Worm (Caenorhabditis elegans): Measurements from ENCODE around the gene F46C5.4.

The F46C5.4 gene

DNA sequence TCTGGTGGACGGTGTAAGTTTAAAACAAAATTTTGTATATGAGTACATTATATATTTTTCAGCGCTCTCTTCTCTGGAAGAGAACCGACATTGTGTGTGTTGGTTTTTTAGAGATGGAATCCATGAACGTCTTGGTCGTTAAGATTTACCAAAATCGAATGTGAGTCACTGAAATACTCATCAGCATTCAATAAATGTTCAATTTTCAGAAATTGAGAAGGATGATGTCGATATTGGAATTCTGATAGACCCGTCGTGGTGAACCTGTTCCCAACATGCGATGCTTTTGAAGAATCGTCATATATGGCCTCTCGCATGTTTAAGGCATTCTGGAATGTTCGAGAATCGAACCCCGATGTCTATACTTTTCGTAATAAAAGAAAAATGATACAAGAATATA is 47.1 kb upstream of the F46C5.4 start:
- TF ChIP-seq ztf-22 (GFP tag; optimal IDR thresholded peaks at IDR 0.05) (no peak), ccch-3 (GFP tag; optimal IDR thresholded peaks at IDR 0.05) (no peak), ama-1 (optimal IDR thresholded peaks at IDR 0.05) (peak; percentile 53), ama-1 (GFP tag; optimal IDR thresholded peaks at IDR 0.05) (no peak), zfh-2 (GFP tag; conservative IDR thresholded peaks at IDR 0.05) (no peak), hlh-12 (tag; optimal IDR thresholded peaks at IDR 0.05) (no peak), ztf-6 (GFP tag; IDR thresholded peaks at IDR 0.05) (no peak), attf-6 (GFP tag; IDR thresholded peaks at IDR 0.05) (no peak), ztf-18 (tag; optimal IDR thresholded peaks at IDR 0.05) (no peak), lag-1 (GFP tag; IDR thresholded peaks at IDR 0.05) (no peak), F33H1.4 (GFP tag; IDR thresholded peaks at IDR 0.05) (no peak), lsl-1 (GFP tag; optimal IDR thresholded peaks at IDR 0.05) (no peak), attf-5 (GFP tag; optimal IDR thresholded peaks at IDR 0.05) (no peak), hsf-1 (GFP tag; IDR thresholded peaks at IDR 0.05) (peak; percentile 35; the same call in 1 of the 2 replicates), lsy-27 (tag; optimal IDR thresholded peaks at IDR 0.05; ENCODE audit: borderline replicate concordance, insufficient read depth) (no peak), atf-7 (tag; optimal IDR thresholded peaks at IDR 0.05) (no peak)

DNA sequence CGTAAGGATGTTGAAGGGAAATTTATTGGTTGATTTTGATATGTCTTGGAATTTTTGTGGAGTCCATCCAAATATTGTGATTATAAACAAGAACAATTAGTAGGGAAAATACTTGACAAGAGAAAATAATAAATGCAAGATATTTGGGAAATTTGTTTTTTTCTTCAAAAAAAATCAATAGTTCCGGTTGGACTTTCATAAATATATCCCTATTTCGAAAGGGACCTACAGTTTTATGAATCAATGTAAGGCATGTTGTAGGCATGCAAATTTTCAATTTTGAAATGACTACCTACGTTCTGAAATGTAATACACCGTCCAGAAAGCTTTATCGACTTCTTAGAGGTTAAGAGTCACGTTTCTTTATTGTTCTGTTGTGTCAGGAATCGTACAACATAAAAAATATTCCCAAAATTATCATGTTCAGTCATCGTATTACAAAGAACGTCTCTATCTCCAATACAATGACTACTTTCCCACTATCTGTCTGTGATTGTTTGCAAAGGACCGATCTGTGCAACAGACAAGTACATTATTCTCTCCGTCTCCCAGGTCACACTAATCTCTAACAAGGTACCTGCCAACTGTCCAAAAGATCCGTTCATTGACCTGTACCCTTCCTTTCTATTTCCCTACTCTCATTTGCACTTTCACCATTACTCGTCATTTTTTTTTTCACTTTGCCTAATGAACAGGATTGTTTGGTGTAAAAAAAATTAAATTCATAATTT is 45.9 kb upstream of the F46C5.4 start, which contains the start of gene F07H5.13:
Gene F07H5.13 (plus strand): TSS at position 730 of the 731 bp plus-strand sequence.
- TF ChIP-seq D2030.7 (GFP tag; IDR thresholded peaks at IDR 0.05) (no peak), die-1 (tag; optimal IDR thresholded peaks at IDR 0.05) (no peak), madf-10 (tag; optimal IDR thresholded peaks at IDR 0.05) (peak; percentile 33), ceh-58 (GFP tag; IDR thresholded peaks at IDR 0.05) (no peak), unc-130 (GFP tag; optimal IDR thresholded peaks at IDR 0.05) (no peak), ekl-4 (GFP tag; IDR thresholded peaks at IDR 0.05) (0 out of 2 replicates have a peak, but pooled peaks have one; percentile 34), athp-1 (tag; optimal IDR thresholded peaks at IDR 0.05) (no peak), nfya-1 (tag; optimal IDR thresholded peaks at IDR 0.05; ENCODE audit: borderline replicate concordance, insufficient read depth) (no peak), mcd-1 (GFP tag; IDR thresholded peaks at IDR 0.05) (no peak), ceh-100 (GFP tag; IDR thresholded peaks at IDR 0.05) (no peak), bed-1 (GFP tag; IDR thresholded peaks at IDR 0.05) (no peak), ceh-91 (GFP tag; IDR thresholded peaks at IDR 0.05) (no peak), Y79H2A.3 (GFP tag; conservative IDR thresholded peaks at IDR 0.05) (no peak), lin-40 (tag; optimal IDR thresholded peaks at IDR 0.05) (peak; percentile 57), lin-54 (GFP tag; optimal IDR thresholded peaks at IDR 0.05) (no peak), madf-6 (GFP tag; IDR thresholded peaks at IDR 0.05) (no peak), lin-26 (GFP tag; IDR thresholded peaks at IDR 0.05) (no peak), ztf-22 (GFP tag; optimal IDR thresholded peaks at IDR 0.05) (peak; percentile 20), T26A5.8 (tag; optimal IDR thresholded peaks at IDR 0.05) (no peak), attf-6 (GFP tag; IDR thresholded peaks at IDR 0.05) (no peak), Y53F4B.3 (GFP tag; IDR thresholded peaks at IDR 0.05) (no peak), B0019.2 (GFP tag; conservative IDR thresholded peaks at IDR 0.05) (no peak), Y53G8AR.9 (GFP tag; conservative IDR thresholded peaks at IDR 0.05) (peak; percentile 81), fkh-3 (tag; optimal IDR thresholded peaks at IDR 0.05) (no peak), F39B2.1 (GFP tag; IDR thresholded peaks at IDR 0.05) (no peak), dpff-1 (tag; optimal IDR thresholded peaks at IDR 0.05) (no peak), dpl-1 (GFP tag; optimal IDR thresholded peaks at IDR 0.05) (no peak), C06A6.2 (GFP tag; conservative IDR thresholded peaks at IDR 0.05) (no peak), ama-1 (optimal IDR thresholded peaks at IDR 0.05) (peak; percentile 74), ama-1 (GFP tag; optimal IDR thresholded peaks at IDR 0.05) (no peak), pha-4 (tag; optimal IDR thresholded peaks at IDR 0.05) (no peak), cebp-2 (GFP tag; IDR thresholded peaks at IDR 0.05) (no peak), F33H1.4 (GFP tag; IDR thresholded peaks at IDR 0.05) (no peak), somi-1 (GFP tag; optimal IDR thresholded peaks at IDR 0.05) (peak; percentile 43), nfya-2 (GFP tag; IDR thresholded peaks at IDR 0.05) (no peak), ztf-28 (GFP tag; IDR thresholded peaks at IDR 0.05) (no peak)

Data from whole organism, young adult.